Worm (Caenorhabditis elegans) whole organism, young adult: ENCODE results near the gene arrd-10.
A peak's percentile ranks its signal among the peaks of the same experiment; 100 is the strongest.

ENCODE experiments used
- B0035.1 ChIP-seq: sonication (generic microtip); optimal IDR thresholded peaks from 2 replicates; lab custom pipeline; 2016; ENCODE audit warnings: missing genetic modification characterization, mild to moderate bottlenecking, missing compliant biosample characterization, missing genotype, missing genetic modification reagents
- B0261.1 ChIP-seq: sonication (generic microtip); optimal IDR thresholded peaks from 2 replicates; lab custom pipeline; 2016; ENCODE audit warnings: mild to moderate bottlenecking, missing genetic modification characterization, moderate library complexity, missing compliant biosample characterization
- B0336.3 ChIP-seq: fragments of 200-800 bp; sonication (Bioruptor generic); IDR thresholded peaks from 2 replicates; pipeline ENCODE4 v1.3.6; 2022; ENCODE audit warnings: missing genetic modification characterization, missing compliant biosample characterization
- C17E4.6 ChIP-seq: fragments of 200-800 bp; sonication (Bioruptor generic); IDR thresholded peaks from 2 replicates; pipeline ENCODE4 v1.3.6; 2022; ENCODE audit warnings: missing genetic modification reagents, missing genetic modification characterization, missing compliant biosample characterization
- D2030.7 ChIP-seq: fragments of 200-800 bp; sonication (Bioruptor generic); IDR thresholded peaks from 2 replicates; pipeline ENCODE4 v1.3.6; 2022; ENCODE audit warnings: missing genetic modification reagents, missing genetic modification characterization, missing compliant biosample characterization
- F22D6.2 ChIP-seq: sonication (generic microtip); optimal IDR thresholded peaks from 2 replicates; lab custom pipeline; 2016; ENCODE audit warnings: mild to moderate bottlenecking, missing genetic modification characterization, missing compliant biosample characterization
- F49E8.2 ChIP-seq: sonication (generic microtip); optimal IDR thresholded peaks from 3 replicates; lab custom pipeline; 2017; ENCODE audit warnings: missing genetic modification characterization, mild to moderate bottlenecking, missing compliant biosample characterization, antibody characterized with exemption, moderate library complexity; ENCODE audit not compliant: insufficient read depth
- F57A8.1 ChIP-seq: fragments of 200-800 bp; sonication (Bioruptor generic); optimal IDR thresholded peaks from 2 replicates; lab custom pipeline; 2018; ENCODE audit warnings: mild to moderate bottlenecking, missing genetic modification characterization, moderate library complexity, missing compliant biosample characterization
- F57C9.4 ChIP-seq: sonication (generic microtip); optimal IDR thresholded peaks from 2 replicates; lab custom pipeline; 2017; ENCODE audit warnings: mild to moderate bottlenecking, missing genetic modification characterization, missing compliant biosample characterization
- K11D2.4 ChIP-seq: fragments of 200-800 bp; sonication (Bioruptor generic); IDR thresholded peaks from 2 replicates; pipeline ENCODE4 v1.3.6; 2022; ENCODE audit warnings: missing genetic modification reagents, missing genetic modification characterization, missing compliant biosample characterization
- T26A5.8 ChIP-seq: sonication (generic microtip); optimal IDR thresholded peaks from 2 replicates; lab custom pipeline; 2016; ENCODE audit warnings: missing genetic modification characterization, missing compliant biosample characterization
- ama-1 ChIP-seq, 3 experiments: fragments of 150-350 bp in 1 of 3; sonication (generic microtip) in 2 of 3; optimal IDR thresholded peaks; 2 replicates each; lab custom pipeline; 2014 to 2018; ENCODE audit warnings: missing biosample characterization in 2 of 3, missing genetic modification characterization in 2 of 3, missing genetic modification reagents in 2 of 3
- aptf-3 ChIP-seq: fragments of 200-800 bp; sonication (Bioruptor generic); IDR thresholded peaks from 2 replicates; pipeline ENCODE4 v1.3.6; 2022; ENCODE audit warnings: missing genetic modification characterization, missing compliant biosample characterization
- atf-7 ChIP-seq: sonication (generic microtip); optimal IDR thresholded peaks from 2 replicates; lab custom pipeline; 2017; ENCODE audit warnings: mild to moderate bottlenecking, missing genetic modification characterization, missing compliant biosample characterization
- attf-3 ChIP-seq: fragments of 200-800 bp; sonication (Bioruptor generic); conservative IDR thresholded peaks from 2 replicates; pipeline ENCODE4 v1.3.6; 2022; ENCODE audit warnings: missing genetic modification reagents, missing genetic modification characterization, missing compliant biosample characterization
- attf-5 ChIP-seq: fragments of 200-800 bp; sonication (Bioruptor generic); optimal IDR thresholded peaks from 2 replicates; lab custom pipeline; 2018; ENCODE audit warnings: mild to moderate bottlenecking, missing genetic modification characterization, missing compliant biosample characterization
- bed-1 ChIP-seq: fragments of 200-800 bp; sonication (Bioruptor generic); IDR thresholded peaks from 2 replicates; pipeline ENCODE4 v1.3.6; 2022; ENCODE audit warnings: missing genetic modification reagents, missing genetic modification characterization, missing compliant biosample characterization
- ceh-58 ChIP-seq: fragments of 200-800 bp; sonication (Bioruptor generic); IDR thresholded peaks from 2 replicates; pipeline ENCODE4 v1.3.6; 2022; ENCODE audit warnings: missing genetic modification characterization, missing compliant biosample characterization
- chd-7 ChIP-seq: sonication (generic microtip); optimal IDR thresholded peaks from 2 replicates; lab custom pipeline; 2016; ENCODE audit warnings: mild to moderate bottlenecking, missing genetic modification characterization, moderate library complexity, missing compliant biosample characterization
- dox-1 ChIP-seq: fragments of 200-800 bp; sonication (Bioruptor generic); IDR thresholded peaks from 2 replicates; pipeline ENCODE4 v1.3.6; 2022; ENCODE audit warnings: missing genetic modification reagents, missing genetic modification characterization, missing compliant biosample characterization
- dpl-1 ChIP-seq: fragments of 150-350 bp; optimal IDR thresholded peaks from 2 replicates; lab custom pipeline; 2014; ENCODE audit warnings: missing biosample characterization, missing genetic modification reagents, missing genetic modification characterization
- efl-1 ChIP-seq: fragments of 150-350 bp; optimal IDR thresholded peaks from 2 replicates; lab custom pipeline; 2014; ENCODE audit warnings: missing biosample characterization, missing genetic modification reagents, missing genetic modification characterization
- egl-18 ChIP-seq: fragments of 200-800 bp; sonication (Bioruptor generic); IDR thresholded peaks from 2 replicates; pipeline ENCODE4 v1.3.6; 2022; ENCODE audit warnings: missing genetic modification reagents, missing genetic modification characterization, missing compliant biosample characterization
- hlh-12 ChIP-seq: sonication (generic microtip); optimal IDR thresholded peaks from 2 replicates; lab custom pipeline; 2016; ENCODE audit warnings: missing genetic modification characterization, missing compliant biosample characterization
- hsf-1 ChIP-seq: fragments of 200-800 bp; sonication (Bioruptor generic); IDR thresholded peaks from 2 replicates; pipeline ENCODE4 v1.3.6; 2022; ENCODE audit warnings: missing genetic modification reagents, missing genetic modification characterization, missing compliant biosample characterization
- lin-35 ChIP-seq, 3 experiments: fragments of 150-350 bp in 2 of 3; sonication (generic microtip) in 1 of 3; optimal IDR thresholded peaks; 2 replicates each; lab custom pipeline; 2014 to 2018; ENCODE audit warnings: missing biosample characterization in 3 of 3, missing genetic modification characterization in 3 of 3, missing genetic modification reagents in 3 of 3
- lir-1 ChIP-seq: fragments of 200-800 bp; sonication (Bioruptor generic); conservative IDR thresholded peaks from 2 replicates; pipeline ENCODE4 v1.3.6; 2022; ENCODE audit warnings: missing genetic modification reagents, missing genetic modification characterization, missing compliant biosample characterization
- lsy-27 ChIP-seq: sonication (generic microtip); optimal IDR thresholded peaks from 2 replicates; lab custom pipeline; 2017; ENCODE audit warnings: missing genetic modification characterization, mild to moderate bottlenecking, missing compliant biosample characterization, antibody characterized with exemption, missing genotype, borderline replicate concordance; ENCODE audit not compliant: insufficient read depth
- madf-3 ChIP-seq: fragments of 200-800 bp; sonication (Bioruptor generic); IDR thresholded peaks from 2 replicates; pipeline ENCODE4 v1.3.6; 2022; ENCODE audit warnings: missing genetic modification reagents, missing genetic modification characterization, missing compliant biosample characterization
- madf-6 ChIP-seq: fragments of 200-800 bp; sonication (Bioruptor generic); IDR thresholded peaks from 2 replicates; pipeline ENCODE4 v1.3.6; 2022; ENCODE audit warnings: missing genetic modification reagents, missing genetic modification characterization, missing compliant biosample characterization
- mcd-1 ChIP-seq: fragments of 200-800 bp; sonication (Bioruptor generic); IDR thresholded peaks from 2 replicates; pipeline ENCODE4 v1.3.6; 2022; ENCODE audit warnings: missing genetic modification reagents, missing genetic modification characterization, missing compliant biosample characterization
- nhr-80 ChIP-seq: sonication (generic microtip); optimal IDR thresholded peaks from 2 replicates; lab custom pipeline; 2016; ENCODE audit warnings: missing genetic modification characterization, missing compliant biosample characterization
- pbrm-1 ChIP-seq: fragments of 200-800 bp; sonication (Bioruptor generic); IDR thresholded peaks from 2 replicates; pipeline ENCODE4 v1.3.6; 2022; ENCODE audit warnings: missing genetic modification reagents, missing genetic modification characterization, missing compliant biosample characterization
- pha-4 ChIP-seq: fragments of 150-350 bp; sonication (generic microtip); optimal IDR thresholded peaks from 2 replicates; lab custom pipeline; 2014; ENCODE audit warnings: missing biosample characterization, missing genetic modification reagents, missing genetic modification characterization
- rcor-1 ChIP-seq: fragments of 200-800 bp; sonication (Bioruptor generic); IDR thresholded peaks from 2 replicates; pipeline ENCODE4 v1.3.6; 2022; ENCODE audit warnings: missing genetic modification reagents, missing genetic modification characterization, missing compliant biosample characterization
- snpc-1.1 ChIP-seq: sonication (generic microtip); optimal IDR thresholded peaks from 2 replicates; lab custom pipeline; 2017; ENCODE audit warnings: missing genetic modification characterization, mild to moderate bottlenecking, missing compliant biosample characterization, antibody characterized with exemption, moderate library complexity, missing genotype, missing genetic modification reagents; ENCODE audit not compliant: insufficient read depth
- snpc-3.4 ChIP-seq: sonication (generic microtip); optimal IDR thresholded peaks from 2 replicates; lab custom pipeline; 2017; ENCODE audit warnings: missing genetic modification characterization, mild to moderate bottlenecking, missing compliant biosample characterization, antibody characterized with exemption, moderate library complexity, missing genotype, missing genetic modification reagents
- somi-1 ChIP-seq: fragments of 200-800 bp; sonication (Bioruptor generic); optimal IDR thresholded peaks from 2 replicates; lab custom pipeline; 2018; ENCODE audit warnings: mild to moderate bottlenecking, missing genetic modification characterization, missing compliant biosample characterization
- tbp1 ChIP-seq: fragments of 200-800 bp; sonication (Bioruptor generic); optimal IDR thresholded peaks from 2 replicates; lab custom pipeline; 2018; ENCODE audit warnings: mild to moderate bottlenecking, missing genetic modification characterization, missing compliant biosample characterization
- ztf-25 ChIP-seq: fragments of 200-800 bp; sonication (Bioruptor generic); IDR thresholded peaks from 2 replicates; pipeline ENCODE4 v1.3.6; 2022; ENCODE audit warnings: missing genetic modification reagents, missing genetic modification characterization, missing compliant biosample characterization
- ztf-28 ChIP-seq: fragments of 200-800 bp; sonication (Bioruptor generic); IDR thresholded peaks from 2 replicates; pipeline ENCODE4 v1.3.6; 2022; ENCODE audit warnings: missing genetic modification reagents, missing genetic modification characterization, missing compliant biosample characterization

arrd-10 gene

DNA sequence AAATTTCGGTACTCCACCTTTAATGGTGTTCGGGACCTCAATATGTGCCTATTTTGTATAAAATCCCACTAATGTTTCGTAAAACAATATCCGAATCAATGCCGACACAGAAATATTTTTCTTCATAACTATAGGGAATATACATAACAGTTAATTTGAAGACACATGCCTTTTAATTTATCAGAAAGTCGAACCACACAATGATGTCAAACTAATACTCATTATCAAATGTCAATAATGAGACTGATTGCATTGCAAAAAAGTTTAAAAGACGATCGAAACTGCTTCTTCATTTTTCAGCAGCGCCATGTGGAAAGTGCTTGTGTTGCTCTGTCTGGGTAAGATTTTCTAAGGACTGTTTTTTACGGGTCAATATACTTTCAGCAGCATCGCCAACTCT, 38.9 kb upstream of the arrd-10 start, which contains the start of gene clec-65:
Gene clec-65, plus strand, starts transcription at position 301 of the 400 bp plus-strand sequence.
- TF ChIP-seq dox-1 (GFP tag; lab: Robert Waterston, UW), result 0 out of 2 replicates have a peak, but pooled peaks have one; percentile 15
- TF ChIP-seq chd-7 (tag; lab: Kevin White, UChicago), result no peak
- no peak for TF ChIP-seq F49E8.2 (tag; lab: Kevin White, UChicago)
- no peak for TF ChIP-seq B0336.3 (GFP tag; lab: Robert Waterston, UW)
- no peak for TF ChIP-seq bed-1 (GFP tag; lab: Robert Waterston, UW)
- no peak for TF ChIP-seq K11D2.4 (GFP tag; lab: Robert Waterston, UW)
- peak; percentile 20 for TF ChIP-seq nhr-80 (tag; lab: Kevin White, UChicago)
- no peak for TF ChIP-seq rcor-1
- no peak for TF ChIP-seq hlh-12
- TF ChIP-seq lir-1 (GFP tag; lab: Robert Waterston, UW), result no peak
- no peak for TF ChIP-seq F57A8.1 (GFP tag; lab: Kevin White, UChicago)
- TF ChIP-seq somi-1 (GFP tag; lab: Kevin White, UChicago), result no peak
- no peak for TF ChIP-seq madf-3 (GFP tag; lab: Robert Waterston, UW)
- TF ChIP-seq hsf-1, result no peak
- TF ChIP-seq, all 124 proteins: peak for 2

- no peak for TF ChIP-seq C17E4.6 (GFP tag; lab: Robert Waterston, UW)
- no peak for TF ChIP-seq attf-5 (GFP tag; lab: Kevin White, UChicago)
- no peak for TF ChIP-seq F22D6.2 (tag; lab: Kevin White, UChicago)
- no peak for TF ChIP-seq egl-18 (GFP tag; lab: Robert Waterston, UW)
- TF ChIP-seq pbrm-1, result no peak
- no peak for TF ChIP-seq ztf-28 (GFP tag; lab: Robert Waterston, UW)
- TF ChIP-seq mcd-1 (GFP tag; lab: Robert Waterston, UW), result no peak
- TF ChIP-seq bed-1 (GFP tag; lab: Robert Waterston, UW), result no peak
- TF ChIP-seq nhr-80 (tag; lab: Kevin White, UChicago), result peak; percentile 70
Measured at ce11 chrII:12904174-12904573, 35.7 kb upstream of the arrd-10 start, which contains the start of gene clec-66. TSS of gene clec-66 (plus strand) at chrII:12904398.

ce11 chrII:12907070-12907469, 32.8 kb upstream of the arrd-10 start, which contains the start of gene nspb-11:
TSS of gene nspb-11 (plus strand) at chrII:12907370.
- TF ChIP-seq lsy-27 (tag; lab: Kevin White, UChicago), result no peak
- no peak for TF ChIP-seq D2030.7 (GFP tag; lab: Robert Waterston, UW)
- no peak for TF ChIP-seq tbp1
- no peak for TF ChIP-seq atf-7 (tag; lab: Kevin White, UChicago)
- TF ChIP-seq T26A5.8, result no peak
- TF ChIP-seq dpl-1 (GFP tag; lab: Kevin White, UChicago), result no peak
- no peak for TF ChIP-seq B0261.1 (tag; lab: Kevin White, UChicago)
- no peak for TF ChIP-seq ceh-58
- TF ChIP-seq pbrm-1, result no peak

ce11 chrII:12908779-12909178, 31.1 kb upstream of the arrd-10 start, which contains the start of gene ddn-2:
TSS of gene ddn-2 (plus strand) at chrII:12909079.
- no peak for TF ChIP-seq F57C9.4
- TF ChIP-seq B0035.1 (tag; lab: Kevin White, UChicago), result no peak
- TF ChIP-seq dox-1 (GFP tag; lab: Robert Waterston, UW), result no peak

- TF ChIP-seq attf-3 (GFP tag; lab: Robert Waterston, UW), result peak; percentile 63
- no peak for TF ChIP-seq aptf-3 (GFP tag; lab: Robert Waterston, UW)
- no peak for TF ChIP-seq ztf-25
- peak; percentile 61; the same call in 1 of the 2 replicates for TF ChIP-seq mcd-1 (GFP tag; lab: Robert Waterston, UW)
- peak in 1 of 3 experiments; percentile 63 for TF ChIP-seq lin-35 (GFP tag; optimal IDR thresholded peaks at IDR 0.05; lab: Kevin White, UChicago)
- TF ChIP-seq ama-1 (optimal IDR thresholded peaks at IDR 0.05; lab: Kevin White, UChicago), result no peak
- no peak for TF ChIP-seq ama-1 (GFP tag; optimal IDR thresholded peaks at IDR 0.05; lab: Kevin White, UChicago)
- peak; percentile 21 for TF ChIP-seq snpc-1.1 (tag; lab: Kevin White, UChicago)
- peak; percentile 53 for TF ChIP-seq madf-6 (GFP tag; lab: Robert Waterston, UW)
- TF ChIP-seq efl-1 (GFP tag; lab: Kevin White, UChicago), result peak; percentile 65
- TF ChIP-seq dpl-1 (GFP tag; lab: Kevin White, UChicago), result peak; percentile 70
- peak; percentile 4 for TF ChIP-seq snpc-3.4 (tag; lab: Kevin White, UChicago)
- TF ChIP-seq pha-4 (tag; lab: Kevin White, UChicago), result no peak
Measured at ce11 chrII:12914514-12915075, 25.3 kb upstream of the arrd-10 start, which contains the start of gene F35C5.12. TSS of gene F35C5.12 (minus strand) at chrII:12914564.
